Fruit fly (Drosophila melanogaster) whole organism, embryonic: Measurements from ENCODE around the gene CG5225.

Experiments used
- Aef1 ChIP-seq: fragments of 200-800 bp; sonication (Bioruptor generic); IDR thresholded peaks from 3 replicates; pipeline ENCODE4 v1.3.6; 2022; ENCODE audit warnings: missing biosample characterization, missing genetic modification characterization
- Atf-2 ChIP-seq: fragments of 200-800 bp; sonication (Bioruptor generic); optimal IDR thresholded peaks from 2 replicates; lab custom pipeline; 2016; ENCODE audit warnings: missing biosample characterization, missing genetic modification characterization
- B-H1 ChIP-seq: fragments of 200-800 bp; sonication (Bioruptor generic); IDR thresholded peaks from 3 replicates; pipeline ENCODE4 v1.3.6; 2022; ENCODE audit warnings: missing biosample characterization, missing genetic modification characterization
- CG1024 ChIP-seq: fragments of 200-800 bp; sonication (Bioruptor generic); IDR thresholded peaks from 2 replicates; pipeline ENCODE4 v1.3.6; 2022; ENCODE audit warnings: missing biosample characterization, missing genetic modification characterization
- CG10565 ChIP-seq: fragments of 200-800 bp; sonication (Bioruptor generic); optimal IDR thresholded peaks from 3 replicates; lab custom pipeline; 2016; ENCODE audit warnings: missing biosample characterization, mild to moderate bottlenecking, missing genetic modification characterization
- CG11456 ChIP-seq: fragments of 200-800 bp; sonication (Bioruptor generic); IDR thresholded peaks from 3 replicates; pipeline ENCODE4 v1.3.6; 2022; ENCODE audit warnings: missing biosample characterization, missing genetic modification characterization
- CG11560 ChIP-seq: fragments of 200-800 bp; sonication (Bioruptor generic); IDR thresholded peaks from 3 replicates; pipeline ENCODE4 v1.3.6; 2022; ENCODE audit warnings: missing biosample characterization, missing genetic modification characterization
- CG1233 ChIP-seq: fragments of 200-800 bp; sonication (Bioruptor generic); optimal IDR thresholded peaks from 4 replicates; lab custom pipeline; 2018; ENCODE audit warnings: missing biosample characterization, mild to moderate bottlenecking, missing genetic modification characterization
- CG12659 ChIP-seq: fragments of 200-800 bp; sonication (Bioruptor generic); optimal IDR thresholded peaks from 3 replicates; lab custom pipeline; 2017; ENCODE audit warnings: mild to moderate bottlenecking, missing biosample characterization, missing genetic modification reagents, missing genetic modification characterization
- CG1603 ChIP-seq: fragments of 200-800 bp; sonication (Bioruptor generic); optimal IDR thresholded peaks from 2 replicates; lab custom pipeline; 2019; ENCODE audit warnings: missing biosample characterization, mild to moderate bottlenecking, missing genetic modification characterization, moderate library complexity
- CG17802 ChIP-seq: fragments of 200-800 bp; sonication (Bioruptor generic); optimal IDR thresholded peaks from 2 replicates; lab custom pipeline; 2018; ENCODE audit warnings: missing biosample characterization, mild to moderate bottlenecking, missing genetic modification characterization, moderate library complexity
- CG33557 ChIP-seq: fragments of 200-800 bp; sonication (Bioruptor generic); optimal IDR thresholded peaks from 2 replicates; lab custom pipeline; 2019; ENCODE audit warnings: missing biosample characterization, mild to moderate bottlenecking, missing genetic modification characterization, moderate library complexity
- CG34376 ChIP-seq: fragments of 200-800 bp; sonication (Bioruptor generic); optimal IDR thresholded peaks from 2 replicates; lab custom pipeline; 2018; ENCODE audit warnings: missing biosample characterization, mild to moderate bottlenecking, missing genetic modification characterization
- CG34422 ChIP-seq: fragments of 200-800 bp; sonication (Bioruptor generic); IDR thresholded peaks from 3 replicates; pipeline ENCODE4 v1.3.6; 2022; ENCODE audit warnings: missing biosample characterization, missing genetic modification characterization
- CG4854 ChIP-seq: fragments of 200-800 bp; sonication (Bioruptor generic); optimal IDR thresholded peaks from 2 replicates; lab custom pipeline; 2016; ENCODE audit warnings: missing biosample characterization, missing genetic modification characterization, inconsistent platforms
- CG6254 ChIP-seq: fragments of 200-800 bp; sonication (Bioruptor generic); optimal IDR thresholded peaks from 3 replicates; lab custom pipeline; 2017; ENCODE audit warnings: mild to moderate bottlenecking, missing biosample characterization, missing genetic modification reagents, missing genetic modification characterization
- CG7271 ChIP-seq: fragments of 200-800 bp; sonication (Bioruptor generic); optimal IDR thresholded peaks from 2 replicates; lab custom pipeline; 2018; ENCODE audit warnings: missing biosample characterization, mild to moderate bottlenecking, missing genetic modification characterization, moderate library complexity
- CG7839 ChIP-seq: fragments of 200-800 bp; sonication (Bioruptor generic); optimal IDR thresholded peaks from 3 replicates; lab custom pipeline; 2018; ENCODE audit warnings: missing biosample characterization, mild to moderate bottlenecking, missing genetic modification characterization, moderate library complexity
- CG9437 ChIP-seq: fragments of 200-800 bp; sonication (Bioruptor generic); optimal IDR thresholded peaks from 2 replicates; lab custom pipeline; 2018; ENCODE audit warnings: missing biosample characterization, mild to moderate bottlenecking, missing genetic modification characterization
- Dbx ChIP-seq: fragments of 200-800 bp; sonication (Bioruptor generic); IDR thresholded peaks from 3 replicates; pipeline ENCODE4 v1.3.6; 2022; ENCODE audit warnings: missing biosample characterization, missing genetic modification characterization
- Dll ChIP-seq: fragments of 200-800 bp; sonication (Bioruptor generic); IDR thresholded peaks from 4 replicates; pipeline ENCODE4 v1.3.6; 2022; ENCODE audit warnings: missing biosample characterization, missing genetic modification characterization; ENCODE audit not compliant: partially characterized antibody
- Doc3 ChIP-seq: fragments of 200-800 bp; sonication (Bioruptor generic); IDR thresholded peaks from 3 replicates; pipeline ENCODE4 v1.3.6; 2022; ENCODE audit warnings: missing biosample characterization, missing genetic modification characterization; ENCODE audit not compliant: partially characterized antibody
- Drgx ChIP-seq: fragments of 200-800 bp; sonication (Bioruptor generic); IDR thresholded peaks from 2 replicates; pipeline ENCODE4 v1.3.6; 2022; ENCODE audit warnings: missing biosample characterization, missing genetic modification characterization
- Ets65A ChIP-seq: fragments of 200-800 bp; sonication (Bioruptor generic); peaks from one replicate; lab custom pipeline; 2016; ENCODE audit warnings: missing biosample characterization, missing genetic modification characterization
- GATAe ChIP-seq: fragments of 200-800 bp; sonication (Bioruptor generic); conservative IDR thresholded peaks from 2 replicates; pipeline ENCODE4 v1.3.6; 2022; ENCODE audit warnings: missing biosample characterization, missing genetic modification characterization
- HLH54F ChIP-seq: fragments of 200-800 bp; sonication (Bioruptor generic); optimal IDR thresholded peaks from 3 replicates; lab custom pipeline; 2016; ENCODE audit warnings: missing biosample characterization, missing genetic modification characterization
- MTF-1 ChIP-seq: fragments of 200-800 bp; sonication (Bioruptor generic); optimal IDR thresholded peaks from 2 replicates; lab custom pipeline; 2018; ENCODE audit warnings: missing biosample characterization, mild to moderate bottlenecking, missing genetic modification characterization, borderline replicate concordance
- Mes4 ChIP-seq: fragments of 200-800 bp; sonication (Bioruptor generic); optimal IDR thresholded peaks from 2 replicates; lab custom pipeline; 2016; ENCODE audit warnings: missing biosample characterization, missing genetic modification characterization
- Nf-YA ChIP-seq: fragments of 200-800 bp; sonication (Bioruptor generic); IDR thresholded peaks from 2 replicates; pipeline ENCODE4 v1.3.6; 2022; ENCODE audit warnings: missing biosample characterization, missing genetic modification characterization
- PHDP ChIP-seq: fragments of 200-800 bp; sonication (Bioruptor generic); optimal IDR thresholded peaks from 3 replicates; lab custom pipeline; 2018; ENCODE audit warnings: missing biosample characterization, mild to moderate bottlenecking, missing genetic modification characterization, moderate library complexity
- Six4 ChIP-seq: fragments of 200-800 bp; sonication (Bioruptor generic); optimal IDR thresholded peaks from 2 replicates; lab custom pipeline; 2016; ENCODE audit warnings: missing biosample characterization, missing genetic modification characterization
- Sox100B ChIP-seq: fragments of 200-800 bp; sonication (Bioruptor generic); optimal IDR thresholded peaks from 3 replicates; lab custom pipeline; 2018; ENCODE audit warnings: missing biosample characterization, mild to moderate bottlenecking, missing genetic modification characterization
- ato ChIP-seq: fragments of 200-800 bp; sonication (Bioruptor generic); IDR thresholded peaks from 2 replicates; pipeline ENCODE4 v1.3.6; 2022; ENCODE audit warnings: missing biosample characterization, missing genetic modification characterization; ENCODE audit not compliant: partially characterized antibody
- btn ChIP-seq: fragments of 200-800 bp; sonication (Bioruptor generic); optimal IDR thresholded peaks from 2 replicates; lab custom pipeline; 2016; ENCODE audit warnings: missing biosample characterization, missing genetic modification characterization
- cg ChIP-seq: fragments of 200-800 bp; sonication (Bioruptor generic); optimal IDR thresholded peaks from 3 replicates; lab custom pipeline; 2019; ENCODE audit warnings: missing biosample characterization, mild to moderate bottlenecking, missing genetic modification characterization, moderate library complexity
- gcm2 ChIP-seq: fragments of 200-800 bp; sonication (Bioruptor generic); optimal IDR thresholded peaks from 2 replicates; lab custom pipeline; 2016; ENCODE audit warnings: missing biosample characterization, missing genetic modification characterization
- h ChIP-seq: fragments of >200 bp; optimal IDR thresholded peaks from 2 replicates; lab custom pipeline; 2017
- her ChIP-seq: fragments of 200-800 bp; sonication (Bioruptor generic); optimal IDR thresholded peaks from 2 replicates; lab custom pipeline; 2016; ENCODE audit warnings: missing biosample characterization, missing genetic modification characterization
- lab ChIP-seq: fragments of 200-800 bp; sonication (Bioruptor generic); optimal IDR thresholded peaks from 3 replicates; lab custom pipeline; 2017; ENCODE audit warnings: missing biosample characterization, missing genetic modification characterization, mild to moderate bottlenecking, moderate library complexity, missing genetic modification reagents
- pan ChIP-seq, 4 experiments: fragments of >200 bp in 3 of 4; fragments of 200-800 bp in 1 of 4; sonication (Bioruptor generic) in 1 of 4; optimal IDR thresholded peaks in 3 of 4; IDR thresholded peaks in 1 of 4; 2 replicates each; pipeline versions ENCODE4 v1.3.6 to Lab custom; 2017 to 2022; ENCODE audit warnings: missing biosample characterization in 2 of 4, missing genetic modification characterization in 2 of 4, mixed read lengths in 1 of 4
- pb ChIP-seq: fragments of 200-800 bp; sonication (Bioruptor generic); optimal IDR thresholded peaks from 3 replicates; lab custom pipeline; 2016; ENCODE audit warnings: missing biosample characterization, missing genetic modification characterization
- pho ChIP-seq: fragments of 200-800 bp; sonication (Bioruptor generic); optimal IDR thresholded peaks from 2 replicates; lab custom pipeline; 2016; ENCODE audit warnings: missing biosample characterization, missing genetic modification characterization
- pzg ChIP-seq: fragments of 200-800 bp; sonication (Bioruptor generic); optimal IDR thresholded peaks from 3 replicates; lab custom pipeline; 2018; ENCODE audit warnings: missing biosample characterization, mild to moderate bottlenecking, missing genetic modification characterization, moderate library complexity
- slp2 ChIP-seq: fragments of 200-800 bp; sonication (Bioruptor generic); optimal IDR thresholded peaks from 2 replicates; lab custom pipeline; 2016; ENCODE audit warnings: missing biosample characterization, missing genetic modification characterization
- so ChIP-seq: fragments of 200-800 bp; sonication (Bioruptor generic); IDR thresholded peaks from 3 replicates; pipeline ENCODE4 v1.3.6; 2022; ENCODE audit warnings: missing biosample characterization, missing genetic modification characterization
- ssp ChIP-seq: fragments of 200-800 bp; sonication (Bioruptor generic); IDR thresholded peaks from 2 replicates; pipeline ENCODE4 v1.3.6; 2022; ENCODE audit warnings: missing biosample characterization, missing genetic modification characterization
- stwl ChIP-seq: fragments of 200-800 bp; sonication (Bioruptor generic); optimal IDR thresholded peaks from 3 replicates; lab custom pipeline; 2018; ENCODE audit warnings: missing biosample characterization, mild to moderate bottlenecking, missing genetic modification characterization, moderate library complexity
- tap ChIP-seq: fragments of 200-800 bp; optimal IDR thresholded peaks from 3 replicates; lab custom pipeline; 2019; ENCODE audit warnings: missing biosample characterization, mild to moderate bottlenecking, missing genetic modification characterization, moderate library complexity
- tin ChIP-seq: fragments of 200-800 bp; sonication (Bioruptor generic); optimal IDR thresholded peaks from 3 replicates; lab custom pipeline; 2016; ENCODE audit warnings: missing biosample characterization, missing genetic modification characterization
- trh ChIP-seq: fragments of 200-800 bp; sonication (Bioruptor generic); optimal IDR thresholded peaks from 2 replicates; lab custom pipeline; 2016; ENCODE audit warnings: missing biosample characterization, missing genetic modification characterization

CG5225 gene

dm6 chr3R:17020956-17021355 is 7.5 kb upstream of the CG5225 start, which contains the start of gene Adsl (continued):
- TF ChIP-seq trh (GFP tag; lab: Kevin White, UChicago), result peak; percentile 3
- no peak for TF ChIP-seq CG4854
- TF ChIP-seq Nf-YA (GFP tag; lab: Robert Waterston, UW), result peak; percentile 49; the same call in 1 of the 2 replicates
- peak; percentile 72 for TF ChIP-seq CG1233 (GFP tag; lab: Kevin White, UChicago)
- TF ChIP-seq Mes4, result peak; percentile 45
- TF ChIP-seq her (GFP tag; lab: Kevin White, UChicago), result no peak
- no peak for TF ChIP-seq CG34376 (GFP tag; lab: Kevin White, UChicago)
- TF ChIP-seq ssp, result no peak
- peak; percentile 79 for TF ChIP-seq CG6254 (GFP tag; lab: Kevin White, UChicago)
- peak; percentile 11 for TF ChIP-seq pb
- TF ChIP-seq tin (GFP tag; lab: Kevin White, UChicago), result peak; percentile 24
- peak; percentile 2 for TF ChIP-seq HLH54F (GFP tag; lab: Kevin White, UChicago)
- peak; percentile 65 for TF ChIP-seq CG9437 (GFP tag; lab: Kevin White, UChicago)
- peak; percentile 41 for TF ChIP-seq gcm2
- 0 out of 3 replicates have a peak, but pooled peaks have one; percentile 32 for TF ChIP-seq so (GFP tag; lab: Robert Waterston, UW)
- TF ChIP-seq pan (optimal IDR thresholded peaks at IDR 0.05; lab: Kevin White, UChicago), result no peak
- peak in 1 of 2 experiments; percentile 65 for TF ChIP-seq pan (GFP tag; optimal IDR thresholded peaks at IDR 0.05 in 1 of 2, IDR thresholded peaks at IDR 0.05 in 1 of 2)
- TF ChIP-seq pzg (GFP tag; lab: Kevin White, UChicago), result peak; percentile 66
- TF ChIP-seq cg, result no peak
- peak; percentile 88 for TF ChIP-seq MTF-1
- TF ChIP-seq B-H1 (GFP tag; lab: Robert Waterston, UW), result no peak; the same call in 2 of the 3 replicates
- peak; percentile 74 for TF ChIP-seq Sox100B (GFP tag; lab: Kevin White, UChicago)
- TF ChIP-seq CG7271 (tag; lab: Kevin White, UChicago), result peak; percentile 91
- TF ChIP-seq Ets65A (GFP tag; lab: Kevin White, UChicago), result no peak
- no peak for TF ChIP-seq CG10565 (GFP tag; lab: Kevin White, UChicago)
- TF ChIP-seq CG12659 (GFP tag; lab: Kevin White, UChicago), result peak; percentile 72
- TF ChIP-seq CG1603 (tag; lab: Kevin White, UChicago), result peak; percentile 84
- TF ChIP-seq Dll, result 0 out of 4 replicates have a peak, but pooled peaks have one; percentile 49
- TF ChIP-seq tap (tag; lab: Kevin White, UChicago), result peak; percentile 48
- peak; percentile 99 for TF ChIP-seq stwl
- no peak for TF ChIP-seq Aef1
- no peak for TF ChIP-seq Atf-2 (GFP tag; lab: Kevin White, UChicago)
- TF ChIP-seq CG11560 (tag; lab: Robert Waterston, UW), result no peak
- TF ChIP-seq Drgx (GFP tag; lab: Robert Waterston, UW), result no peak
- TF ChIP-seq h (lab: Kevin White, UChicago), result no peak
- TF ChIP-seq slp2 (GFP tag; lab: Kevin White, UChicago), result peak; percentile 46
- no peak for TF ChIP-seq CG11456 (GFP tag; lab: Robert Waterston, UW)
- no peak for TF ChIP-seq CG7839
- peak; percentile 43 for TF ChIP-seq CG1024
- TF ChIP-seq pho, result no peak
- TF ChIP-seq CG33557 (GFP tag; lab: Kevin White, UChicago), result peak; percentile 75
- peak; percentile 82 for TF ChIP-seq lab (GFP tag; lab: Kevin White, UChicago)
- TF ChIP-seq CG34422 (GFP tag; lab: Robert Waterston, UW), result peak; percentile 42; the same call in 1 of the 3 replicates
- TF ChIP-seq CG17802 (tag; lab: Kevin White, UChicago), result peak; percentile 46
- TF ChIP-seq Doc3 (GFP tag; lab: Robert Waterston, UW), result no peak
- TF ChIP-seq ato (GFP tag; lab: Robert Waterston, UW), result peak; percentile 26; the same call in 1 of the 2 replicates
- no peak for TF ChIP-seq GATAe (GFP tag; lab: Robert Waterston, UW)
- peak; percentile 35; the same call in 1 of the 3 replicates for TF ChIP-seq Dbx
- no peak for TF ChIP-seq PHDP
- TF ChIP-seq Six4 (GFP tag; lab: Kevin White, UChicago), result peak; percentile 49
- TF ChIP-seq btn (GFP tag; lab: Kevin White, UChicago), result no peak
